Fruit fly (Drosophila melanogaster) whole organism, embryonic: ENCODE data around the gene tst.
A peak's percentile ranks its signal among the peaks of the same experiment; 100 is the strongest.

Experiments
- Antp ChIP-seq: fragments of 200-800 bp; sonication (Bioruptor generic); optimal IDR thresholded peaks from 3 replicates; lab custom pipeline; 2016; ENCODE audit warnings: missing biosample characterization, missing genetic modification characterization
- Atf-2 ChIP-seq: fragments of 200-800 bp; sonication (Bioruptor generic); optimal IDR thresholded peaks from 2 replicates; lab custom pipeline; 2016; ENCODE audit warnings: missing biosample characterization, missing genetic modification characterization
- B-H1 ChIP-seq: fragments of 200-800 bp; sonication (Bioruptor generic); IDR thresholded peaks from 3 replicates; pipeline ENCODE4 v1.3.6; 2022; ENCODE audit warnings: missing biosample characterization, missing genetic modification characterization
- CG10274 ChIP-seq: fragments of 200-800 bp; sonication (Bioruptor generic); optimal IDR thresholded peaks from 3 replicates; lab custom pipeline; 2017; ENCODE audit warnings: missing biosample characterization, mild to moderate bottlenecking, missing genetic modification characterization
- CG10979 ChIP-seq: fragments of 200-800 bp; sonication (Bioruptor generic); optimal IDR thresholded peaks from 2 replicates; lab custom pipeline; 2018; ENCODE audit warnings: missing biosample characterization, mild to moderate bottlenecking, missing genetic modification characterization, moderate library complexity
- CG11504 ChIP-seq: fragments of 200-800 bp; sonication (Bioruptor generic); optimal IDR thresholded peaks from 3 replicates; lab custom pipeline; 2019; ENCODE audit warnings: missing biosample characterization, mild to moderate bottlenecking, missing genetic modification characterization, moderate library complexity
- CG12391 ChIP-seq: fragments of 200-800 bp; sonication (Bioruptor generic); optimal IDR thresholded peaks from 3 replicates; lab custom pipeline; 2018; ENCODE audit warnings: missing biosample characterization, mild to moderate bottlenecking, missing genetic modification characterization, moderate library complexity
- CG12942 ChIP-seq: fragments of 200-800 bp; sonication (Bioruptor generic); optimal IDR thresholded peaks from 3 replicates; lab custom pipeline; 2016; ENCODE audit warnings: missing biosample characterization, missing genetic modification characterization
- CG13775 ChIP-seq: fragments of 200-800 bp; sonication (Bioruptor generic); optimal IDR thresholded peaks from 3 replicates; lab custom pipeline; 2017; ENCODE audit warnings: missing biosample characterization, mild to moderate bottlenecking, missing genetic modification characterization
- CG14710 ChIP-seq: fragments of 200-800 bp; sonication (Bioruptor generic); optimal IDR thresholded peaks from 3 replicates; lab custom pipeline; 2019; ENCODE audit warnings: missing biosample characterization, mild to moderate bottlenecking, missing genetic modification characterization, moderate library complexity
- CG14965 ChIP-seq: fragments of 200-800 bp; sonication (Bioruptor generic); optimal IDR thresholded peaks from 2 replicates; lab custom pipeline; 2016; ENCODE audit warnings: missing biosample characterization, missing genetic modification characterization, borderline replicate concordance
- CG15601 ChIP-seq: fragments of 200-800 bp; sonication (Bioruptor generic); optimal IDR thresholded peaks from 3 replicates; lab custom pipeline; 2019; ENCODE audit warnings: missing biosample characterization, mild to moderate bottlenecking, missing genetic modification characterization, moderate library complexity
- CG1602 ChIP-seq: fragments of 200-800 bp; sonication (Bioruptor generic); optimal IDR thresholded peaks from 3 replicates; lab custom pipeline; 2016; ENCODE audit warnings: missing biosample characterization, missing genetic modification characterization
- CG17829 ChIP-seq: fragments of 200-800 bp; optimal IDR thresholded peaks from 2 replicates; lab custom pipeline; 2019; ENCODE audit warnings: missing biosample characterization, mild to moderate bottlenecking, missing genetic modification characterization, moderate library complexity
- CG2199 ChIP-seq: fragments of 200-800 bp; sonication (Bioruptor generic); IDR thresholded peaks from 3 replicates; pipeline ENCODE4 v1.3.6; 2022; ENCODE audit warnings: missing biosample characterization, missing genetic modification characterization
- CG2712 ChIP-seq: fragments of 200-800 bp; optimal IDR thresholded peaks from 3 replicates; lab custom pipeline; 2019; ENCODE audit warnings: missing biosample characterization, mild to moderate bottlenecking, missing genetic modification characterization, moderate library complexity
- CG30403 ChIP-seq: fragments of 200-800 bp; sonication (Bioruptor generic); optimal IDR thresholded peaks from 3 replicates; lab custom pipeline; 2016; ENCODE audit warnings: missing biosample characterization, missing genetic modification characterization
- CG3995 ChIP-seq: fragments of 200-800 bp; sonication (Bioruptor generic); optimal IDR thresholded peaks from 3 replicates; lab custom pipeline; 2016; ENCODE audit warnings: missing biosample characterization, missing genetic modification characterization
- CG5245 ChIP-seq: fragments of 200-800 bp; sonication (Bioruptor generic); optimal IDR thresholded peaks from 3 replicates; lab custom pipeline; 2016; ENCODE audit warnings: missing biosample characterization, missing genetic modification characterization
- CG7839 ChIP-seq: fragments of 200-800 bp; sonication (Bioruptor generic); optimal IDR thresholded peaks from 3 replicates; lab custom pipeline; 2018; ENCODE audit warnings: missing biosample characterization, mild to moderate bottlenecking, missing genetic modification characterization, moderate library complexity
- CG8924 ChIP-seq: fragments of 200-800 bp; optimal IDR thresholded peaks from 3 replicates; lab custom pipeline; 2019; ENCODE audit warnings: missing biosample characterization, mild to moderate bottlenecking, missing genetic modification characterization, moderate library complexity
- CG8944 ChIP-seq: fragments of 200-800 bp; sonication (Bioruptor generic); optimal IDR thresholded peaks from 3 replicates; lab custom pipeline; 2016; ENCODE audit warnings: missing biosample characterization, missing genetic modification characterization
- CG9817 ChIP-seq: fragments of 200-800 bp; sonication (Bioruptor generic); optimal IDR thresholded peaks from 2 replicates; lab custom pipeline; 2018; ENCODE audit warnings: missing biosample characterization, mild to moderate bottlenecking, missing genetic modification characterization, moderate library complexity
- CG9876 ChIP-seq: fragments of 200-800 bp; sonication (Bioruptor generic); optimal IDR thresholded peaks from 2 replicates; lab custom pipeline; 2016; ENCODE audit warnings: missing biosample characterization, missing genetic modification characterization
- D19A ChIP-seq: fragments of 200-800 bp; optimal IDR thresholded peaks from 3 replicates; lab custom pipeline; 2019; ENCODE audit warnings: missing biosample characterization, mild to moderate bottlenecking, missing genetic modification characterization, moderate library complexity
- Dfd ChIP-seq, 2 experiments: fragments of >200 bp; optimal IDR thresholded peaks; 2 replicates each; lab custom pipeline; 2017; ENCODE audit warnings: missing biosample characterization in 2 of 2, missing genetic modification characterization in 2 of 2
- HmgD ChIP-seq: fragments of 200-800 bp; sonication (Bioruptor generic); optimal IDR thresholded peaks from 3 replicates; lab custom pipeline; 2016; ENCODE audit warnings: missing biosample characterization, missing genetic modification characterization
- Hsf ChIP-seq: fragments of 200-800 bp; sonication (Bioruptor generic); optimal IDR thresholded peaks from 3 replicates; lab custom pipeline; 2016; ENCODE audit warnings: missing biosample characterization, missing genetic modification characterization
- Meics ChIP-seq: fragments of 200-800 bp; sonication (Bioruptor generic); optimal IDR thresholded peaks from 2 replicates; lab custom pipeline; 2017; ENCODE audit warnings: missing biosample characterization, mild to moderate bottlenecking, missing genetic modification characterization
- Pdp1 ChIP-seq, 2 experiments: fragments of 200-800 bp; sonication (Bioruptor generic); optimal IDR thresholded peaks; 3 replicates each; lab custom pipeline; 2016; ENCODE audit warnings: missing biosample characterization in 2 of 2, missing genetic modification characterization in 2 of 2, mild to moderate bottlenecking in 1 of 2, moderate library complexity in 1 of 2
- Ravus ChIP-seq: fragments of 200-800 bp; sonication (Bioruptor generic); IDR thresholded peaks from 2 replicates; pipeline ENCODE4 v1.3.6; 2022; ENCODE audit warnings: missing biosample characterization, missing genetic modification characterization
- Rfx ChIP-seq: fragments of 200-800 bp; sonication (Bioruptor generic); IDR thresholded peaks from 2 replicates; pipeline ENCODE4 v1.3.6; 2022; ENCODE audit warnings: missing biosample characterization, missing genetic modification characterization
- Sin3A ChIP-seq: fragments of >200 bp; optimal IDR thresholded peaks from 2 replicates; lab custom pipeline; 2018
- Sox102F ChIP-seq: fragments of 200-800 bp; sonication (Bioruptor generic); optimal IDR thresholded peaks from 2 replicates; lab custom pipeline; 2018; ENCODE audit warnings: missing biosample characterization, mild to moderate bottlenecking, missing genetic modification characterization, moderate library complexity
- Xbp1 ChIP-seq: fragments of 200-800 bp; sonication (Bioruptor generic); optimal IDR thresholded peaks from 3 replicates; lab custom pipeline; 2016; ENCODE audit warnings: missing biosample characterization, mild to moderate bottlenecking, missing genetic modification characterization
- abd-A ChIP-seq: fragments of 200-800 bp; sonication (Bioruptor generic); optimal IDR thresholded peaks from 3 replicates; lab custom pipeline; 2019; ENCODE audit warnings: missing biosample characterization, mild to moderate bottlenecking, missing genetic modification characterization, moderate library complexity
- ato ChIP-seq: fragments of 200-800 bp; sonication (Bioruptor generic); IDR thresholded peaks from 2 replicates; pipeline ENCODE4 v1.3.6; 2022; ENCODE audit warnings: missing biosample characterization, missing genetic modification characterization; ENCODE audit not compliant: partially characterized antibody
- az2 ChIP-seq: fragments of 200-800 bp; sonication (Bioruptor generic); optimal IDR thresholded peaks from 3 replicates; lab custom pipeline; 2016; ENCODE audit warnings: missing biosample characterization, missing genetic modification characterization
- btn ChIP-seq: fragments of 200-800 bp; sonication (Bioruptor generic); optimal IDR thresholded peaks from 2 replicates; lab custom pipeline; 2016; ENCODE audit warnings: missing biosample characterization, missing genetic modification characterization
- dati ChIP-seq: fragments of 200-800 bp; sonication (Bioruptor generic); IDR thresholded peaks from 2 replicates; pipeline ENCODE4 v1.3.6; 2022; ENCODE audit warnings: missing biosample characterization, missing genetic modification characterization
- exex ChIP-seq: fragments of 200-800 bp; sonication (Bioruptor generic); optimal IDR thresholded peaks from 4 replicates; lab custom pipeline; 2018; ENCODE audit warnings: missing biosample characterization, mild to moderate bottlenecking, missing genetic modification characterization, moderate library complexity
- fd3F ChIP-seq: fragments of 200-800 bp; sonication (Bioruptor generic); optimal IDR thresholded peaks from 2 replicates; lab custom pipeline; 2018; ENCODE audit warnings: missing biosample characterization, mild to moderate bottlenecking, missing genetic modification characterization, moderate library complexity
- hbn ChIP-seq: fragments of 200-800 bp; sonication (Bioruptor generic); IDR thresholded peaks from 2 replicates; pipeline ENCODE4 v1.3.6; 2022; ENCODE audit warnings: missing biosample characterization, missing genetic modification characterization; ENCODE audit not compliant: partially characterized antibody
- knrl ChIP-seq: fragments of 200-800 bp; sonication (Bioruptor generic); IDR thresholded peaks from 3 replicates; pipeline ENCODE4 v1.3.6; 2022; ENCODE audit warnings: missing biosample characterization, missing genetic modification characterization; ENCODE audit not compliant: partially characterized antibody
- mam ChIP-seq: fragments of 200-800 bp; sonication (Bioruptor generic); optimal IDR thresholded peaks from 3 replicates; lab custom pipeline; 2016; ENCODE audit warnings: missing biosample characterization, missing genetic modification characterization
- otp ChIP-seq: fragments of 200-800 bp; sonication (Bioruptor generic); IDR thresholded peaks from 3 replicates; pipeline ENCODE4, ENCODE4 v1.3.6; 2022; ENCODE audit warnings: missing biosample characterization, missing genetic modification characterization
- pan ChIP-seq, 4 experiments: fragments of >200 bp in 3 of 4; fragments of 200-800 bp in 1 of 4; sonication (Bioruptor generic) in 1 of 4; optimal IDR thresholded peaks in 3 of 4; IDR thresholded peaks in 1 of 4; 2 replicates each; pipeline versions ENCODE4 v1.3.6 to Lab custom; 2017 to 2022; ENCODE audit warnings: missing biosample characterization in 2 of 4, missing genetic modification characterization in 2 of 4, mixed read lengths in 1 of 4
- pb ChIP-seq: fragments of 200-800 bp; sonication (Bioruptor generic); optimal IDR thresholded peaks from 3 replicates; lab custom pipeline; 2016; ENCODE audit warnings: missing biosample characterization, missing genetic modification characterization
- pita ChIP-seq: fragments of 200-800 bp; sonication (Bioruptor generic); optimal IDR thresholded peaks from 2 replicates; lab custom pipeline; 2017; ENCODE audit warnings: missing biosample characterization, mild to moderate bottlenecking, missing genetic modification characterization
- tio ChIP-seq: fragments of 200-800 bp; sonication (Bioruptor generic); optimal IDR thresholded peaks from 2 replicates; lab custom pipeline; 2017; ENCODE audit warnings: missing biosample characterization, missing genetic modification characterization, inconsistent platforms

tst gene

DNA sequence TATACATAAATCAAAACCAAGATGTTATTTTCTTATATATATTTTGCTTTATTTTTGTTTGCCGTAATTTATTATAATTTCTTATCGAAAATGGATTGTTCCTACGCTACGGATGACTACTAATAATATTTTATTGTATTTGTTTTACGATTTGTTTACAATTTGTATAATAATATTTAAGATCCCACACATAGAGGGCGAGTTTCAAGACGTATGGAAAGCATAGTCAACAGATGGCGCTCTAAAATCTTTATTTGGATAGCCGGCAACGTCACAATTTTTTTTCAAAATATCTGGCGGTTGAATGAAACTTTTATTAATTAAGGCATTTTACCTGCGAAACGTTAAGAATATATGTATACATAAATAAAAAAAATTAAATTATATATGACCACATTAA, 50.7 kb downstream of the tst start (continued):
- TF ChIP-seq CG12391 (tag; lab: Kevin White, UChicago) (peak; percentile 43), CG2199 (GFP tag; lab: Robert Waterston, UW) (peak; percentile 93), CG17829 (tag; lab: Kevin White, UChicago) (peak; percentile 63), pita (GFP tag; lab: Kevin White, UChicago) (peak; percentile 17), abd-A (tag; lab: Kevin White, UChicago) (peak; percentile 63), CG30403 (GFP tag; lab: Kevin White, UChicago) (peak; percentile 42), Hsf (no peak), CG14710 (peak; percentile 14), Pdp1 (GFP tag; optimal IDR thresholded peaks at IDR 0.05; lab: Kevin White, UChicago) (peak in 1 of 2 experiments; percentile 3), CG8944 (GFP tag; lab: Kevin White, UChicago) (no peak), Atf-2 (GFP tag; lab: Kevin White, UChicago) (no peak), mam (GFP tag; lab: Kevin White, UChicago) (peak; percentile 19), CG8924 (tag; lab: Kevin White, UChicago) (peak; percentile 12), CG11504 (tag; lab: Kevin White, UChicago) (peak; percentile 50), CG2712 (tag; lab: Kevin White, UChicago) (peak; percentile 53), otp (no peak), Meics (GFP tag; lab: Kevin White, UChicago) (peak; percentile 35), fd3F (GFP tag; lab: Kevin White, UChicago) (peak; percentile 25), Sox102F (GFP tag; lab: Kevin White, UChicago) (peak; percentile 47), knrl (no peak; the same call in 2 of the 3 replicates), pb (no peak), ato (no peak), CG5245 (peak; percentile 36), CG9876 (GFP tag; lab: Kevin White, UChicago) (no peak), CG13775 (GFP tag; lab: Kevin White, UChicago) (peak; percentile 3), tio (no peak), CG15601 (tag; lab: Kevin White, UChicago) (peak; percentile 52), CG10979 (tag; lab: Kevin White, UChicago) (peak; percentile 24), D19A (tag; lab: Kevin White, UChicago) (peak; percentile 51), Xbp1 (GFP tag; lab: Kevin White, UChicago) (peak; percentile 55), btn (no peak), CG3995 (peak; percentile 25), Sin3A (no peak), Ravus (no peak), pan (optimal IDR thresholded peaks at IDR 0.05; lab: Kevin White, UChicago) (no peak), pan (GFP tag; optimal IDR thresholded peaks at IDR 0.05 in 1 of 2, IDR thresholded peaks at IDR 0.05 in 1 of 2) (peak in 1 of 2 experiments; percentile 27), Rfx (GFP tag; lab: Robert Waterston, UW) (peak; percentile 62), az2 (GFP tag; lab: Kevin White, UChicago) (peak; percentile 18), CG7839 (tag; lab: Kevin White, UChicago) (peak; percentile 35), exex (peak; percentile 41), HmgD (GFP tag; lab: Kevin White, UChicago) (no peak), Antp (GFP tag; lab: Kevin White, UChicago) (no peak), CG12942 (GFP tag; lab: Kevin White, UChicago) (no peak), B-H1 (no peak), CG14965 (GFP tag; lab: Kevin White, UChicago) (no peak), CG1602 (GFP tag; lab: Kevin White, UChicago) (peak; percentile 32), hbn (GFP tag; lab: Robert Waterston, UW) (no peak), Dfd (GFP tag; optimal IDR thresholded peaks at IDR 0.05; lab: Kevin White, UChicago) (no peak), dati (no peak), CG10274 (GFP tag; lab: Kevin White, UChicago) (no peak), CG9817 (tag; lab: Kevin White, UChicago) (peak; percentile 56)
